Fruit fly (Drosophila melanogaster): ENCODE results near the gene CG34129.

CG34129 gene

DNA sequence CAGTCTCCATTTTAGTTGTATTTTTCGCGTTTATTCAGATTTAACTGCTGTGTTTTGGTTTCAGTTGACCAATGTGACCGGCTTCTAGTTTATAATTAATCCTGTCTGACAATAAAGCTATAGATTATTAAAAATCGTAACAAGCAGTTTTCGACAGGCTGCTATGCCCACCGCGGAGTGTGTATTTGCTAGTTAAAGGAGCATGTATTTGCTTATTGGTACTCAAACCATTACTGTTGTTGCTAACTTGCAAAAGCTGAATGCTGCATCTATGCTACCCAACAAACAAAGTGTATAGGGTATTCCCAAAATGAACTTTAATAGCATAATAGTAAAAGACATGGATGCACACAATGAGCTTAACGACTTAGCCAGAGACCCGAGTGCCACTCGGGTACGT lies 2.3 kb downstream of the CG34129 start, which contains the start of gene CG6073 (continued):
- TF ChIP-seq CG12744 (GFP tag; optimal IDR thresholded peaks at IDR 0.05), result peak; percentile 49
- no peak for TF ChIP-seq sim (GFP tag; IDR thresholded peaks at IDR 0.05)
- no peak for TF ChIP-seq Asciz (GFP tag; optimal IDR thresholded peaks at IDR 0.05)
- no peak for TF ChIP-seq D19A (tag; optimal IDR thresholded peaks at IDR 0.05)
- peak; percentile 46 for TF ChIP-seq CG9876 (GFP tag; optimal IDR thresholded peaks at IDR 0.05)
- TF ChIP-seq ATbp (GFP tag; optimal IDR thresholded peaks at IDR 0.05), result no peak
- no peak for TF ChIP-seq jigr1 (GFP tag; IDR thresholded peaks at IDR 0.05)
- no peak for TF ChIP-seq CG30020 (tag; optimal IDR thresholded peaks at IDR 0.05)
- TF ChIP-seq CoRest (tag; optimal IDR thresholded peaks at IDR 0.05), result peak; percentile 73
- TF ChIP-seq Opbp (GFP tag; IDR thresholded peaks at IDR 0.05; ENCODE audit: partially characterized antibody), result peak; percentile 80
- TF ChIP-seq Blimp-1 (GFP tag; optimal IDR thresholded peaks at IDR 0.05), result no peak
- TF ChIP-seq CG10147 (GFP tag; optimal IDR thresholded peaks at IDR 0.05), result peak; percentile 33
- TF ChIP-seq CG17328 (GFP tag; IDR thresholded peaks at IDR 0.05), result no peak
- TF ChIP-seq dati (GFP tag; IDR thresholded peaks at IDR 0.05), result no peak
- no peak for TF ChIP-seq aop (GFP tag; IDR thresholded peaks at IDR 0.05)
- TF ChIP-seq CG8290 (GFP tag; optimal IDR thresholded peaks at IDR 0.05), result no peak
- peak in 1 of 2 experiments; percentile 91 for TF ChIP-seq CG8290 (tag; optimal IDR thresholded peaks at IDR 0.05)
- no peak for TF ChIP-seq Doc2 (GFP tag; IDR thresholded peaks at IDR 0.05)
- peak; percentile 37 for TF ChIP-seq kay (GFP tag; optimal IDR thresholded peaks at IDR 0.05)
- no peak for TF ChIP-seq ham (GFP tag; IDR thresholded peaks at IDR 0.05)
- no peak for TF ChIP-seq Dip2 (GFP tag; IDR thresholded peaks at IDR 0.05)
- peak in 1 of 2 experiments; percentile 50 for TF ChIP-seq insv (GFP tag; optimal IDR thresholded peaks at IDR 0.05)
- no peak for TF ChIP-seq btn (GFP tag; optimal IDR thresholded peaks at IDR 0.05)
- peak; percentile 69 for TF ChIP-seq da (GFP tag; optimal IDR thresholded peaks at IDR 0.05)
- TF ChIP-seq CG15269 (tag; optimal IDR thresholded peaks at IDR 0.05), result peak; percentile 31
- no peak for TF ChIP-seq pb (GFP tag; optimal IDR thresholded peaks at IDR 0.05)
- TF ChIP-seq CG10209 (GFP tag; optimal IDR thresholded peaks at IDR 0.05), result peak; percentile 20
- TF ChIP-seq onecut (GFP tag; IDR thresholded peaks at IDR 0.05), result 0 out of 2 replicates have a peak, but pooled peaks have one; percentile 6
- TF ChIP-seq CG13424 (tag; optimal IDR thresholded peaks at IDR 0.05), result peak; percentile 36
- peak; percentile 24 for TF ChIP-seq CG3838 (GFP tag; optimal IDR thresholded peaks at IDR 0.05)
- no peak for TF ChIP-seq corto (GFP tag; optimal IDR thresholded peaks at IDR 0.05)
- TF ChIP-seq gce (GFP tag; IDR thresholded peaks at IDR 0.05), result peak; percentile 33; the same call in 1 of the 3 replicates
- peak; percentile 98 for TF ChIP-seq Ets65A (GFP tag)
- 0 out of 2 replicates have a peak, but pooled peaks have one; percentile 11 for TF ChIP-seq CG17612 (GFP tag; IDR thresholded peaks at IDR 0.05)
- TF ChIP-seq Neu2 (GFP tag; optimal IDR thresholded peaks at IDR 0.05; ENCODE audit: borderline replicate concordance), result no peak
- TF ChIP-seq CG9932 (GFP tag; IDR thresholded peaks at IDR 0.05), result peak; percentile 73
- peak; percentile 43 for TF ChIP-seq Dp (GFP tag; optimal IDR thresholded peaks at IDR 0.05)
- TF ChIP-seq CG17359 (tag; optimal IDR thresholded peaks at IDR 0.05), result peak; percentile 1
- no peak; the same call in 1 of the 2 replicates for TF ChIP-seq lmd (GFP tag; IDR thresholded peaks at IDR 0.05)
- no peak for TF ChIP-seq tin (GFP tag; optimal IDR thresholded peaks at IDR 0.05)
- TF ChIP-seq odd (GFP tag; optimal IDR thresholded peaks at IDR 0.05), result no peak
- no peak for TF ChIP-seq Ada2b (GFP tag; IDR thresholded peaks at IDR 0.05)
- no peak for TF ChIP-seq CG8089 (GFP tag; optimal IDR thresholded peaks at IDR 0.05)
- TF ChIP-seq Poxn (GFP tag; IDR thresholded peaks at IDR 0.05), result no peak
- TF ChIP-seq Atf3 (GFP tag; optimal IDR thresholded peaks at IDR 0.05), result peak; percentile 55
- no peak; the same call in 1 of the 2 replicates for TF ChIP-seq cas (GFP tag; IDR thresholded peaks at IDR 0.05)
- no peak for TF ChIP-seq Trl (optimal IDR thresholded peaks at IDR 0.05)
- peak; percentile 60 for TF ChIP-seq Trl (GFP tag; optimal IDR thresholded peaks at IDR 0.05)
- TF ChIP-seq CG1602 (GFP tag; optimal IDR thresholded peaks at IDR 0.05), result peak; percentile 95
- TF ChIP-seq CG1792 (GFP tag; optimal IDR thresholded peaks at IDR 0.05), result peak; percentile 49
- TF ChIP-seq CG1603 (tag; optimal IDR thresholded peaks at IDR 0.05), result peak; percentile 88
- no peak for TF ChIP-seq CG7963 (GFP tag; IDR thresholded peaks at IDR 0.05; ENCODE audit: partially characterized antibody)

Data from whole organism, embryonic.